Fruit fly (Drosophila melanogaster): ENCODE results near the gene Syx17.

Syx17 gene

dm6 chr3L:4384326-4384662 lies 19.0 kb upstream of the Syx17 start, which contains the start of gene slow (continued):
- TF ChIP-seq CG8290 (GFP tag; optimal IDR thresholded peaks at IDR 0.05), result no peak
- no peak for TF ChIP-seq CG8290 (tag; optimal IDR thresholded peaks at IDR 0.05)
- TF ChIP-seq klu (GFP tag; IDR thresholded peaks at IDR 0.05), result no peak
- no peak for TF ChIP-seq tup (GFP tag; optimal IDR thresholded peaks at IDR 0.05)
- TF ChIP-seq Abd-B (GFP tag; optimal IDR thresholded peaks at IDR 0.05), result no peak
- TF ChIP-seq hbn (GFP tag; IDR thresholded peaks at IDR 0.05; ENCODE audit: partially characterized antibody), result no peak
- TF ChIP-seq grau (tag; optimal IDR thresholded peaks at IDR 0.05), result no peak
- TF ChIP-seq Doc3 (GFP tag; IDR thresholded peaks at IDR 0.05; ENCODE audit: partially characterized antibody), result no peak
- TF ChIP-seq Ssrp (tag; optimal IDR thresholded peaks at IDR 0.05), result no peak
- TF ChIP-seq Meics (GFP tag; optimal IDR thresholded peaks at IDR 0.05), result no peak
- no peak for TF ChIP-seq scrt (GFP tag; optimal IDR thresholded peaks at IDR 0.05)
- no peak for TF ChIP-seq Oaz (GFP tag; IDR thresholded peaks at IDR 0.05)
- TF ChIP-seq gfzf (GFP tag; optimal IDR thresholded peaks at IDR 0.05), result no peak
- no peak for TF ChIP-seq CG17385 (GFP tag; optimal IDR thresholded peaks at IDR 0.05)
- no peak for TF ChIP-seq grn (GFP tag; optimal IDR thresholded peaks at IDR 0.05)
- TF ChIP-seq bbx (GFP tag; IDR thresholded peaks at IDR 0.05; ENCODE audit: partially characterized antibody), result no peak
- TF ChIP-seq sens (GFP tag), result no peak
- no peak for TF ChIP-seq twi (tag; optimal IDR thresholded peaks at IDR 0.05)
- no peak for TF ChIP-seq otp (GFP tag; IDR thresholded peaks at IDR 0.05)
- no peak for TF ChIP-seq Rx (GFP tag; IDR thresholded peaks at IDR 0.05)
- no peak for TF ChIP-seq CG3995 (GFP tag; optimal IDR thresholded peaks at IDR 0.05)
- TF ChIP-seq CG9817 (tag; optimal IDR thresholded peaks at IDR 0.05), result no peak
- TF ChIP-seq CG4617 (GFP tag; optimal IDR thresholded peaks at IDR 0.05; ENCODE audit: borderline replicate concordance), result no peak
- TF ChIP-seq CG7372 (GFP tag; IDR thresholded peaks at IDR 0.05), result no peak
- TF ChIP-seq gce (GFP tag; IDR thresholded peaks at IDR 0.05), result 0 out of 3 replicates have a peak, but pooled peaks have one; percentile 28
- TF ChIP-seq dmrt11E (tag; optimal IDR thresholded peaks at IDR 0.05), result no peak
- no peak for TF ChIP-seq CG13894 (tag; optimal IDR thresholded peaks at IDR 0.05)
- no peak for TF ChIP-seq CG4282 (GFP tag; optimal IDR thresholded peaks at IDR 0.05)
- TF ChIP-seq CG12942 (GFP tag; optimal IDR thresholded peaks at IDR 0.05), result no peak
- TF ChIP-seq btn (GFP tag; optimal IDR thresholded peaks at IDR 0.05), result no peak
- no peak for TF ChIP-seq dmrt99B (tag; optimal IDR thresholded peaks at IDR 0.05)
- TF ChIP-seq CG15479 (GFP tag; optimal IDR thresholded peaks at IDR 0.05), result no peak
- TF ChIP-seq Max (GFP tag; optimal IDR thresholded peaks at IDR 0.05), result no peak
- TF ChIP-seq CG11696 (GFP tag; IDR thresholded peaks at IDR 0.05), result no peak
- TF ChIP-seq pan (optimal IDR thresholded peaks at IDR 0.05), result no peak
- no peak for TF ChIP-seq pan (GFP tag; optimal IDR thresholded peaks at IDR 0.05 in 1 of 2, IDR thresholded peaks at IDR 0.05 in 1 of 2)
- TF ChIP-seq ttk (GFP tag; IDR thresholded peaks at IDR 0.05), result no peak
- TF ChIP-seq prd (optimal IDR thresholded peaks at IDR 0.05), result no peak
- no peak for TF ChIP-seq prd (GFP tag; IDR thresholded peaks at IDR 0.05)
- peak; percentile 32 for TF ChIP-seq fd64A (GFP tag; optimal IDR thresholded peaks at IDR 0.05)
- TF ChIP-seq CG4820 (GFP tag; optimal IDR thresholded peaks at IDR 0.05), result no peak
- TF ChIP-seq eyg (GFP tag; optimal IDR thresholded peaks at IDR 0.05), result no peak
- no peak for TF ChIP-seq Atf-2 (GFP tag; optimal IDR thresholded peaks at IDR 0.05)
- TF ChIP-seq bigmax (GFP tag; optimal IDR thresholded peaks at IDR 0.05), result no peak
- peak; percentile 36; the same call in 1 of the 2 replicates for TF ChIP-seq Nf-YA (GFP tag; IDR thresholded peaks at IDR 0.05)
- no peak for TF ChIP-seq bcd (GFP tag; optimal IDR thresholded peaks at IDR 0.05)
- no peak for TF ChIP-seq pzg (GFP tag; optimal IDR thresholded peaks at IDR 0.05)
- no peak for TF ChIP-seq Mes4 (GFP tag; optimal IDR thresholded peaks at IDR 0.05)
- TF ChIP-seq sr (GFP tag; IDR thresholded peaks at IDR 0.05), result no peak
- TF ChIP-seq CG32532 (GFP tag; IDR thresholded peaks at IDR 0.05), result no peak
- TF ChIP-seq NC2α (GFP tag; optimal IDR thresholded peaks at IDR 0.05), result no peak
- TF ChIP-seq Jarid2 (GFP tag; optimal IDR thresholded peaks at IDR 0.05), result peak; percentile 70
- no peak for TF ChIP-seq Sox100B (GFP tag; optimal IDR thresholded peaks at IDR 0.05)
